Worm (Caenorhabditis elegans): Measurements from ENCODE around the gene clx-1.

- TF ChIP-seq flt-1 (GFP tag; IDR thresholded peaks at IDR 0.05) (no peak), ztf-29 (GFP tag; IDR thresholded peaks at IDR 0.05) (no peak), klf-2 (GFP tag; conservative IDR thresholded peaks at IDR 0.05) (no peak), ztf-23 (GFP tag; IDR thresholded peaks at IDR 0.05) (no peak)
These were observed 49.5 kb downstream of the clx-1 start, which contains the start of gene tag-321 for ce11 chrIV:7783801-7784411.
